Worm (Caenorhabditis elegans): ENCODE data around the gene F56B3.6.

F56B3.6 gene

ce11 chrIV:801162-801561 lies 13.3 kb downstream of the F56B3.6 start:
- no peak for TF ChIP-seq nhr-77 (tag; optimal IDR thresholded peaks at IDR 0.05)
- no peak for TF ChIP-seq isw-1 (GFP tag; IDR thresholded peaks at IDR 0.05)
- no peak for TF ChIP-seq nhr-71 (tag; optimal IDR thresholded peaks at IDR 0.05)
- TF ChIP-seq nhr-19 (GFP tag; conservative IDR thresholded peaks at IDR 0.05) = no peak
- no peak for TF ChIP-seq lir-3 (tag; optimal IDR thresholded peaks at IDR 0.05; ENCODE audit: poor library complexity)
- TF ChIP-seq pqm-1 (tag; optimal IDR thresholded peaks at IDR 0.05) = no peak
- TF ChIP-seq lin-39 (tag; optimal IDR thresholded peaks at IDR 0.05) = no peak
- no peak for TF ChIP-seq nhr-47 (tag; optimal IDR thresholded peaks at IDR 0.05)
- TF ChIP-seq nhr-90 (tag; optimal IDR thresholded peaks at IDR 0.05; ENCODE audit: poor library complexity) = no peak
- TF ChIP-seq nhr-28 (tag; optimal IDR thresholded peaks at IDR 0.05) = no peak
- no peak for TF ChIP-seq mdl-1 (tag; optimal IDR thresholded peaks at IDR 0.05)
- no peak for TF ChIP-seq xbp-1 (tag; optimal IDR thresholded peaks at IDR 0.05)
- no peak for TF ChIP-seq aly-2 (tag; optimal IDR thresholded peaks at IDR 0.05)
- no peak for TF ChIP-seq ceh-63 (GFP tag; optimal IDR thresholded peaks at IDR 0.05)
- no peak for TF ChIP-seq lsy-2 (tag; optimal IDR thresholded peaks at IDR 0.05)
- TF ChIP-seq ceh-82 (tag; optimal IDR thresholded peaks at IDR 0.05) = no peak
- no peak for TF ChIP-seq C34B4.2 (tag; optimal IDR thresholded peaks at IDR 0.05)

DNA sequence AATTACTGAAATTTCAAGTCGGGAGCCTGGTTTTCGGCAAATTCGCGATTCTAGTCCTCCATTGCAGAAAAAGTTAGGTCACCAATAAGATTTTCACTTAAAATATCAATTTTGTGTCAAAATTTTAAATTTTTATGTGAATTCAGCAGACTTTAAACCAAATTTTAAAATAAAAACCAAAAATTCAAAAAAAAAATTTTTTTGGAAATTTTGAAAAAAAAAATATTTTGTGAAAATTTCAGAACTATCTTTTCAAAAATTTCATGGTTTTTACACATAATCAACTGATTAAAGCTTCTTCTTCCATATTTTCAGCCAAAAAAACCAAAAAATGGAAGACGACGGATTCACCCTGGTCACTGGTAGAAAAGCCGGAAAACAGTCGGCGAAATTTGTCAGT lies 16.9 kb downstream of the F56B3.6 start, which contains the start of gene Y55F3BL.4:
Gene Y55F3BL.4 (plus strand): TSS at position 301 of the 400 bp plus-strand sequence.
- TF ChIP-seq isw-1 (GFP tag; IDR thresholded peaks at IDR 0.05) = no peak

ce11 chrIV:805693-806092 lies 17.8 kb downstream of the F56B3.6 start:
- TF ChIP-seq ets-5 (GFP tag; IDR thresholded peaks at IDR 0.05) (no peak), grh-1 (GFP tag; IDR thresholded peaks at IDR 0.05) (0 out of 2 replicates have a peak, but pooled peaks have one; percentile 9), efl-1 (optimal IDR thresholded peaks at IDR 0.05) (no peak), efl-1 (GFP tag; optimal IDR thresholded peaks at IDR 0.05 in 1 of 2) (peak in 1 of 2 experiments; percentile 10)

DNA sequence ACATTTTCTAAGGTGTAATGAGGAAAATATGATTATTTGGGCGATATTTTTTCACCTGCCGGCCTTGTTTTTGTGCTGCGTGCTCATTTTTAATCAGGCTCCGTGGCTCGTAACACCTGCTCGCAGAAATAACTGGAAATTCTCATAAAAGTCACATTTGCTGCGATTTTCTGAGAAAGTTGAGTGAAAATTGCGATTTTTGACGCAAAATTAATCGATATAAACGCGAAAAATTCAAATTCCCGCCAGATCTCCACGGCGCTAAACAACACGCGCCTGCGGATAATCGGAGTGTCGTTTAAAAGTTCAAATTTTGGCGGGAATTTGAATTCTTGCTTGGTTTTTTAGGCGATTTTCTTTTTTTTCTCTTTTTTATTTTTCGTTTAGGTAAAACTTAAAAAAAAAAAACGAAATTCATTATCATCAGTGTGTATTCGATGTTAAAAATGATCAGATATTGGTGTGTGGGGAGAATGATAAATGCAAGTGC lies 19.2 kb downstream of the F56B3.6 start, which contains the start of gene Y55F3BL.6:
Gene Y55F3BL.6 (minus strand): TSS at position 51 of the 490 bp plus-strand sequence.
- TF ChIP-seq efl-1 (optimal IDR thresholded peaks at IDR 0.05) (no peak), efl-1 (GFP tag; optimal IDR thresholded peaks at IDR 0.05 in 1 of 2) (peak in 1 of 2 experiments; percentile 24), fkh-8 (tag; optimal IDR thresholded peaks at IDR 0.05) (peak; percentile 7), hlh-4 (tag; optimal IDR thresholded peaks at IDR 0.05) (peak; percentile 7), Y116A8C.19 (tag; optimal IDR thresholded peaks at IDR 0.05; ENCODE audit: borderline replicate concordance) (no peak), nhr-85 (tag) (peak; percentile 2), C04F5.9 (tag; optimal IDR thresholded peaks at IDR 0.05) (no peak)

- TF ChIP-seq lin-15B (tag; optimal IDR thresholded peaks at IDR 0.05) (peak; percentile 11), grh-1 (GFP tag; IDR thresholded peaks at IDR 0.05) (peak; percentile 43; the same call in 1 of the 2 replicates), ceh-82 (tag; optimal IDR thresholded peaks at IDR 0.05) (peak; percentile 7 to 29 (median 22)), ceh-90 (tag; optimal IDR thresholded peaks at IDR 0.05) (peak; percentile 58), mab-9 (GFP tag; IDR thresholded peaks at IDR 0.05) (peak; percentile 70; the same call in 1 of the 2 replicates), nhr-19 (GFP tag; conservative IDR thresholded peaks at IDR 0.05) (peak; percentile 50), nhr-85 (tag) (peak; percentile 63), nhr-71 (tag; optimal IDR thresholded peaks at IDR 0.05) (peak; percentile 70), nhr-47 (tag; optimal IDR thresholded peaks at IDR 0.05) (peak; percentile 75), tbx-2 (tag; optimal IDR thresholded peaks at IDR 0.05) (peak; percentile 53), dpl-1 (GFP tag; optimal IDR thresholded peaks at IDR 0.05) (peak in 2 of 3 experiments; percentile 46 to 52), nhr-20 (tag; optimal IDR thresholded peaks at IDR 0.05) (peak; percentile 26), fkh-8 (tag; optimal IDR thresholded peaks at IDR 0.05) (peak; percentile 8), efl-1 (optimal IDR thresholded peaks at IDR 0.05) (peak; percentile 68 to 70), efl-1 (GFP tag; optimal IDR thresholded peaks at IDR 0.05 in 1 of 2) (peak; percentile 51 to 92), ztf-11 (tag; optimal IDR thresholded peaks at IDR 0.05) (peak in 1 of 2 experiments; percentile 12), lin-35 (GFP tag; optimal IDR thresholded peaks at IDR 0.05) (peak; percentile 24 to 48), xbp-1 (tag; optimal IDR thresholded peaks at IDR 0.05) (peak; percentile 44), nhr-90 (tag; optimal IDR thresholded peaks at IDR 0.05; ENCODE audit: poor library complexity) (peak; percentile 46), snu-23 (GFP tag; optimal IDR thresholded peaks at IDR 0.05) (peak; percentile 60), elt-2 (tag; optimal IDR thresholded peaks at IDR 0.05) (peak; percentile 0), swsn-7 (tag; optimal IDR thresholded peaks at IDR 0.05) (peak; percentile 55), unc-86 (tag; optimal IDR thresholded peaks at IDR 0.05) (peak; percentile 54), dsc-1 (tag; optimal IDR thresholded peaks at IDR 0.05) (peak; percentile 41), unc-98 (GFP tag; IDR thresholded peaks at IDR 0.05) (peak; percentile 57), ceh-88 (GFP tag; IDR thresholded peaks at IDR 0.05) (peak; percentile 45; the same call in 1 of the 2 replicates), lsy-2 (tag; optimal IDR thresholded peaks at IDR 0.05) (peak in 1 of 2 experiments; percentile 7), isw-1 (GFP tag; IDR thresholded peaks at IDR 0.05) (peak; percentile 79)
These were observed 25.5 kb downstream of the F56B3.6 start for ce11 chrIV:813341-813740.

Data from whole organism, L1 larva.